Worm (Caenorhabditis elegans): ENCODE results near the gene scl-10.

The scl-10 gene

ce11 chrIV:13035302-13035701, 13.0 kb upstream of the scl-10 start:
- TF ChIP-seq ceh-34 (tag; optimal IDR thresholded peaks at IDR 0.05) = no peak
- TF ChIP-seq tbx-2 (tag; optimal IDR thresholded peaks at IDR 0.05) = no peak
- TF ChIP-seq dmd-4 (tag; optimal IDR thresholded peaks at IDR 0.05; ENCODE audit: borderline replicate concordance) = no peak
- no peak for TF ChIP-seq ztf-16 (tag; optimal IDR thresholded peaks at IDR 0.05)
- no peak for TF ChIP-seq rnt-1 (tag; optimal IDR thresholded peaks at IDR 0.05)
- no peak for TF ChIP-seq ahr-1 (tag; optimal IDR thresholded peaks at IDR 0.05)
- TF ChIP-seq hlh-30 (tag; optimal IDR thresholded peaks at IDR 0.05; ENCODE audit: insufficient read depth) = no peak
- no peak for TF ChIP-seq fkh-10 (GFP tag; optimal IDR thresholded peaks at IDR 0.05)
- TF ChIP-seq C38D4.7 (GFP tag; optimal IDR thresholded peaks at IDR 0.05) = no peak
- TF ChIP-seq ceh-24 (tag; optimal IDR thresholded peaks at IDR 0.05) = no peak
- no peak for TF ChIP-seq ama-1 (optimal IDR thresholded peaks at IDR 0.05)
- no peak for TF ChIP-seq fax-1 (tag; optimal IDR thresholded peaks at IDR 0.05)
- no peak for TF ChIP-seq nhr-11 (tag; optimal IDR thresholded peaks at IDR 0.05)
- no peak for TF ChIP-seq ref-2 (tag; optimal IDR thresholded peaks at IDR 0.05)
- no peak for TF ChIP-seq ttx-3 (tag; optimal IDR thresholded peaks at IDR 0.05)
- TF ChIP-seq syd-9 (tag; optimal IDR thresholded peaks at IDR 0.05) = no peak

- TF ChIP-seq unc-3 (GFP tag; conservative IDR thresholded peaks at IDR 0.05) = no peak
- TF ChIP-seq unc-3 (tag; optimal IDR thresholded peaks at IDR 0.05) = no peak
- no peak for TF ChIP-seq hlh-30 (tag; optimal IDR thresholded peaks at IDR 0.05; ENCODE audit: insufficient read depth)
- no peak for TF ChIP-seq mec-3 (tag; optimal IDR thresholded peaks at IDR 0.05; ENCODE audit: borderline replicate concordance)
- no peak for TF ChIP-seq npax-4 (tag; optimal IDR thresholded peaks at IDR 0.05)
- no peak for TF ChIP-seq pha-4 (tag; optimal IDR thresholded peaks at IDR 0.05)
- no peak for TF ChIP-seq hlh-15 (tag; optimal IDR thresholded peaks at IDR 0.05)
- TF ChIP-seq ets-4 (tag; optimal IDR thresholded peaks at IDR 0.05) = no peak
- no peak for TF ChIP-seq dve-1 (tag; optimal IDR thresholded peaks at IDR 0.05)
- no peak for TF ChIP-seq ceh-19 (GFP tag; optimal IDR thresholded peaks at IDR 0.05)
- no peak for TF ChIP-seq K09A11.1 (tag; optimal IDR thresholded peaks at IDR 0.05; ENCODE audit: insufficient read depth)
- no peak for TF ChIP-seq pag-3 (tag; optimal IDR thresholded peaks at IDR 0.05; ENCODE audit: borderline replicate concordance)
- no peak for TF ChIP-seq unc-86 (tag; optimal IDR thresholded peaks at IDR 0.05)
- TF ChIP-seq rnt-1 (tag; optimal IDR thresholded peaks at IDR 0.05) = no peak
- TF ChIP-seq pros-1 (tag; optimal IDR thresholded peaks at IDR 0.05) = no peak
- no peak for TF ChIP-seq gmeb-2 (tag; optimal IDR thresholded peaks at IDR 0.05)
- TF ChIP-seq ttx-3 (tag; optimal IDR thresholded peaks at IDR 0.05) = no peak
- TF ChIP-seq elt-4 (tag; optimal IDR thresholded peaks at IDR 0.05) = no peak
- no peak for TF ChIP-seq C08G9.2 (tag; optimal IDR thresholded peaks at IDR 0.05)
- TF ChIP-seq ceh-18 (tag; optimal IDR thresholded peaks at IDR 0.05) = no peak
- no peak for TF ChIP-seq che-1 (tag; optimal IDR thresholded peaks at IDR 0.05)
Observed at ce11 chrIV:13036835-13037234, 11.4 kb upstream of the scl-10 start.

- no peak for TF ChIP-seq pag-3 (tag; optimal IDR thresholded peaks at IDR 0.05; ENCODE audit: borderline replicate concordance)
- no peak for TF ChIP-seq pax-1 (tag; optimal IDR thresholded peaks at IDR 0.05)
- TF ChIP-seq fax-1 (tag; optimal IDR thresholded peaks at IDR 0.05) = no peak
- TF ChIP-seq npax-4 (tag; optimal IDR thresholded peaks at IDR 0.05) = no peak
- no peak for TF ChIP-seq ama-1 (optimal IDR thresholded peaks at IDR 0.05)
- TF ChIP-seq syd-9 (tag; optimal IDR thresholded peaks at IDR 0.05) = no peak
- no peak for TF ChIP-seq ceh-31 (tag; optimal IDR thresholded peaks at IDR 0.05)
- no peak for TF ChIP-seq sox-4 (tag; optimal IDR thresholded peaks at IDR 0.05)
- no peak for TF ChIP-seq ttx-3 (tag; optimal IDR thresholded peaks at IDR 0.05)
- no peak for TF ChIP-seq ceh-48 (tag; optimal IDR thresholded peaks at IDR 0.05)
- no peak for TF ChIP-seq pha-2 (tag; optimal IDR thresholded peaks at IDR 0.05)
- TF ChIP-seq unc-55 (GFP tag; optimal IDR thresholded peaks at IDR 0.05) = no peak
- no peak for TF ChIP-seq ceh-45 (GFP tag; IDR thresholded peaks at IDR 0.05)
- no peak for TF ChIP-seq Y22D7AL.16 (tag; optimal IDR thresholded peaks at IDR 0.05)
- TF ChIP-seq nhr-11 (tag; optimal IDR thresholded peaks at IDR 0.05) = no peak
Observed at ce11 chrIV:13038888-13039287, 9.4 kb upstream of the scl-10 start, which contains the start of gene F49E11.2. F49E11.2 (minus strand) TSS chrIV:13038988.

Measured in whole organism, late embryonic.